Worm (Caenorhabditis elegans) whole organism, L4 larva: ENCODE measurements around the gene K07E3.2.

Source experiments
- R02D3.7 ChIP-seq: fragments of 150-350 bp; sonication (generic microtip); optimal IDR thresholded peaks from 3 replicates; lab custom pipeline; 2014; ENCODE audit warnings: missing biosample characterization, missing genetic modification characterization
- Y75B8A.6 ChIP-seq: fragments of 200-800 bp; sonication (Bioruptor generic); IDR thresholded peaks from 2 replicates; pipeline ENCODE4 v1.3.6; 2022; ENCODE audit warnings: missing genetic modification reagents, missing genetic modification characterization, missing compliant biosample characterization
- ctbp-1 ChIP-seq: fragments of 200-800 bp; sonication (Bioruptor generic); IDR thresholded peaks from 2 replicates; pipeline ENCODE4 v1.3.6; 2022; ENCODE audit warnings: missing genetic modification reagents, missing genetic modification characterization, missing compliant biosample characterization
- daf-16 ChIP-seq, 3 experiments: sonication (generic microtip); optimal IDR thresholded peaks; 2 replicates each; lab custom pipeline; 2016 to 2017; ENCODE audit warnings: missing genetic modification characterization in 3 of 3, missing genetic modification reagents in 3 of 3, mild to moderate bottlenecking in 2 of 3, missing compliant biosample characterization in 2 of 3, missing biosample characterization in 1 of 3, moderate library complexity in 1 of 3
- dmd-8 ChIP-seq: fragments of 200-800 bp; sonication (Bioruptor generic); IDR thresholded peaks from 2 replicates; pipeline ENCODE4 v1.3.6; 2022; ENCODE audit warnings: missing genetic modification characterization, missing compliant biosample characterization
- dpl-1 ChIP-seq: fragments of 150-350 bp; optimal IDR thresholded peaks from 2 replicates; lab custom pipeline; 2014; ENCODE audit warnings: missing biosample characterization, missing genetic modification reagents, missing genetic modification characterization
- lsy-2 ChIP-seq, 2 experiments: fragments of 150-350 bp in 1 of 2; sonication (generic microtip) in 1 of 2; optimal IDR thresholded peaks; 2 replicates each; lab custom pipeline; 2014 to 2017; ENCODE audit warnings: missing biosample characterization in 2 of 2, missing genetic modification characterization in 2 of 2
- snpc-4 ChIP-seq: fragments of 150-350 bp; optimal IDR thresholded peaks from 2 replicates; lab custom pipeline; 2014; ENCODE audit warnings: missing biosample characterization, missing genetic modification characterization
- unc-130 ChIP-seq: sonication (generic microtip); optimal IDR thresholded peaks from 2 replicates; lab custom pipeline; 2016; ENCODE audit warnings: missing genetic modification reagents, missing genetic modification characterization, missing compliant biosample characterization
- unc-62 ChIP-seq, 3 experiments: fragments of 150-350 bp in 1 of 3; sonication (generic microtip); optimal IDR thresholded peaks in 2 of 3; peaks in 1 of 3; 1 replicate in 1 of 3; 2 replicates in 2 of 3; lab custom pipeline; 2014 to 2017; ENCODE audit warnings: missing biosample characterization in 3 of 3, missing genetic modification characterization in 3 of 3, missing genetic modification reagents in 3 of 3, missing genotype in 1 of 3
- zag-1 ChIP-seq: fragments of 150-350 bp; optimal IDR thresholded peaks from 2 replicates; lab custom pipeline; 2014; ENCODE audit warnings: missing biosample characterization, missing genetic modification characterization

DNA sequence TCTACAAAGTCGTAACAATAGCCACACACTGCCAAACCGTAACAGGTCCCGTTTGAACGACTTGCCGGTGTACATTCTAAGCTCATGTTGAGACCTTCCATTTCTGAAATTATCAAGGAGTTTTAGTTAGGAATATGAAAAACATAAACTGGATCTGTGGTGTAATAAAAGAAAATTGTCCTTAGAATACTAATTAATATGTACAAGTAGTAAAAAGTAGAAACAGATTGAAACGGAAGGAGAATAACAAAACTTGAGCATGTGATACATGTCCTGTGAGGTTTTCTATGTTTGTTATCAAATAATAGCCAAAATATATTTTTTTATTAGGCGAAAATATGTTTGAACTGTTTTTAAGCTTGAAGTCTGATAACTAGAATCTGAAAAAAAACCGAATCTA lies 25.4 kb downstream of the K07E3.2 start, which contains the start of gene frpr-1:
- TF ChIP-seq Y75B8A.6 (GFP tag; lab: Robert Waterston, UW) (no peak), dmd-8 (GFP tag; lab: Robert Waterston, UW) (no peak), ctbp-1 (GFP tag; lab: Robert Waterston, UW) (no peak), unc-62 (GFP tag; optimal IDR thresholded peaks at IDR 0.05 in 1 of 2; lab: Kevin White, UChicago) (peak in 1 of 2 experiments; percentile 38), unc-62 (tag; optimal IDR thresholded peaks at IDR 0.05; lab: Kevin White, UChicago) (no peak), lsy-2 (tag; optimal IDR thresholded peaks at IDR 0.05; lab: Kevin White, UChicago) (no peak), R02D3.7 (tag; lab: Kevin White, UChicago) (no peak), zag-1 (tag; lab: Kevin White, UChicago) (no peak), snpc-4 (tag; lab: Kevin White, UChicago) (no peak), unc-130 (no peak), dpl-1 (GFP tag; lab: Kevin White, UChicago) (no peak), daf-16 (GFP tag; optimal IDR thresholded peaks at IDR 0.05; lab: Kevin White, UChicago) (no peak), daf-16 (tag; optimal IDR thresholded peaks at IDR 0.05; lab: Kevin White, UChicago) (no peak)
